Worm (Caenorhabditis elegans): ENCODE measurements around the gene T01D1.4.

T01D1.4 gene

ce11 chrII:208097-208496, 29.2 kb upstream of the T01D1.4 start:
- TF ChIP-seq pqm-1 (tag; optimal IDR thresholded peaks at IDR 0.05) = no peak
- TF ChIP-seq elt-3 (tag; optimal IDR thresholded peaks at IDR 0.05) = no peak
- no peak for TF ChIP-seq nhr-67 (tag; optimal IDR thresholded peaks at IDR 0.05)
- no peak for TF ChIP-seq fkh-2 (tag; optimal IDR thresholded peaks at IDR 0.05)
- no peak for TF ChIP-seq nhr-25 (tag; optimal IDR thresholded peaks at IDR 0.05)
- no peak for TF ChIP-seq elt-2 (tag; optimal IDR thresholded peaks at IDR 0.05)
- no peak for TF ChIP-seq lsy-12 (tag; optimal IDR thresholded peaks at IDR 0.05)
- TF ChIP-seq sea-2 (GFP tag; optimal IDR thresholded peaks at IDR 0.05) = no peak
- no peak for TF ChIP-seq aly-2 (tag; optimal IDR thresholded peaks at IDR 0.05)
- no peak for TF ChIP-seq fos-1 (tag; optimal IDR thresholded peaks at IDR 0.05)
- TF ChIP-seq ceh-28 (tag; optimal IDR thresholded peaks at IDR 0.05) = no peak
- no peak for TF ChIP-seq R02D3.7 (tag; optimal IDR thresholded peaks at IDR 0.05)
- no peak for TF ChIP-seq nhr-12 (tag; optimal IDR thresholded peaks at IDR 0.05)
- TF ChIP-seq lin-39 (tag; optimal IDR thresholded peaks at IDR 0.05) = no peak
- TF ChIP-seq ceh-82 (tag; optimal IDR thresholded peaks at IDR 0.05) = no peak

ce11 chrII:196685-197084, 17.8 kb upstream of the T01D1.4 start, which contains the start of gene chs-2:
Gene chs-2 (plus strand): TSS chrII:196985.
- TF ChIP-seq egl-5 (tag; optimal IDR thresholded peaks at IDR 0.05) = no peak
- TF ChIP-seq egl-27 (tag; optimal IDR thresholded peaks at IDR 0.05) = no peak
- TF ChIP-seq lin-15B (tag; optimal IDR thresholded peaks at IDR 0.05) = no peak
- TF ChIP-seq nhr-76 (tag; optimal IDR thresholded peaks at IDR 0.05) = no peak
- no peak for TF ChIP-seq fos-1 (tag; optimal IDR thresholded peaks at IDR 0.05)
- no peak for TF ChIP-seq R02D3.7 (tag; optimal IDR thresholded peaks at IDR 0.05)
- TF ChIP-seq unc-39 (tag; optimal IDR thresholded peaks at IDR 0.05) = no peak
- TF ChIP-seq hmg-11 (tag; optimal IDR thresholded peaks at IDR 0.05) = no peak
- TF ChIP-seq nhr-23 (tag; optimal IDR thresholded peaks at IDR 0.05) = no peak
- no peak for TF ChIP-seq mml-1 (tag; optimal IDR thresholded peaks at IDR 0.05)
- TF ChIP-seq sea-2 (GFP tag; optimal IDR thresholded peaks at IDR 0.05) = no peak
- no peak for TF ChIP-seq ama-1 (optimal IDR thresholded peaks at IDR 0.05)
- TF ChIP-seq ceh-28 (tag; optimal IDR thresholded peaks at IDR 0.05) = no peak
- TF ChIP-seq nfya-1 (tag; optimal IDR thresholded peaks at IDR 0.05; ENCODE audit: insufficient read depth) = no peak
- no peak for TF ChIP-seq elt-2 (tag; optimal IDR thresholded peaks at IDR 0.05)
- TF ChIP-seq unc-62 (GFP tag; optimal IDR thresholded peaks at IDR 0.05) = no peak
- no peak for TF ChIP-seq lsy-12 (tag; optimal IDR thresholded peaks at IDR 0.05)
- TF ChIP-seq elt-1 (tag; optimal IDR thresholded peaks at IDR 0.05) = no peak
- no peak for TF ChIP-seq ZK546.5 (tag; optimal IDR thresholded peaks at IDR 0.05)

- TF ChIP-seq skn-1 (tag; optimal IDR thresholded peaks at IDR 0.05) = no peak
- TF ChIP-seq lin-15B (tag; optimal IDR thresholded peaks at IDR 0.05) = no peak
- no peak for TF ChIP-seq nhr-23 (tag; optimal IDR thresholded peaks at IDR 0.05)
- no peak for TF ChIP-seq jun-1 (tag; optimal IDR thresholded peaks at IDR 0.05)
- no peak for TF ChIP-seq daf-12 (tag; optimal IDR thresholded peaks at IDR 0.05)
- no peak for TF ChIP-seq nhr-11 (tag; optimal IDR thresholded peaks at IDR 0.05)
- TF ChIP-seq fos-1 (tag; optimal IDR thresholded peaks at IDR 0.05) = no peak
- no peak for TF ChIP-seq lsy-12 (tag; optimal IDR thresholded peaks at IDR 0.05)
- no peak for TF ChIP-seq ztf-4 (tag; optimal IDR thresholded peaks at IDR 0.05)
Measured at ce11 chrII:194458-194857, 15.6 kb upstream of the T01D1.4 start, which contains the start of gene abu-11. Gene abu-11 (minus strand): TSS chrII:194558.

- TF ChIP-seq ceh-28 (tag; optimal IDR thresholded peaks at IDR 0.05) = no peak
- no peak for TF ChIP-seq eor-1 (tag; optimal IDR thresholded peaks at IDR 0.05)
- no peak for TF ChIP-seq egl-27 (tag; optimal IDR thresholded peaks at IDR 0.05)
- no peak for TF ChIP-seq nhr-76 (tag; optimal IDR thresholded peaks at IDR 0.05)
- no peak for TF ChIP-seq elt-1 (tag; optimal IDR thresholded peaks at IDR 0.05)
- no peak for TF ChIP-seq nhr-23 (tag; optimal IDR thresholded peaks at IDR 0.05)
- TF ChIP-seq R02D3.7 (tag; optimal IDR thresholded peaks at IDR 0.05) = no peak
- TF ChIP-seq ZK546.5 (tag; optimal IDR thresholded peaks at IDR 0.05) = no peak
- no peak for TF ChIP-seq elt-2 (tag; optimal IDR thresholded peaks at IDR 0.05)
Measured at ce11 chrII:192584-192983, 13.7 kb upstream of the T01D1.4 start.

- TF ChIP-seq lsy-12 (tag; optimal IDR thresholded peaks at IDR 0.05) (no peak), ceh-9 (tag; optimal IDR thresholded peaks at IDR 0.05) (no peak), nfya-1 (tag; optimal IDR thresholded peaks at IDR 0.05; ENCODE audit: insufficient read depth) (no peak), nhr-77 (tag; optimal IDR thresholded peaks at IDR 0.05) (no peak), zag-1 (tag; optimal IDR thresholded peaks at IDR 0.05) (no peak), ceh-28 (tag; optimal IDR thresholded peaks at IDR 0.05) (no peak), unc-62 (GFP tag; optimal IDR thresholded peaks at IDR 0.05) (no peak), nhr-67 (tag; optimal IDR thresholded peaks at IDR 0.05) (no peak), daf-12 (tag; optimal IDR thresholded peaks at IDR 0.05) (no peak), mdl-1 (tag; optimal IDR thresholded peaks at IDR 0.05) (no peak), sea-2 (GFP tag; optimal IDR thresholded peaks at IDR 0.05) (no peak), ZK546.5 (tag; optimal IDR thresholded peaks at IDR 0.05) (no peak), egl-5 (tag; optimal IDR thresholded peaks at IDR 0.05) (no peak), skn-1 (tag; optimal IDR thresholded peaks at IDR 0.05) (no peak), elt-3 (tag; optimal IDR thresholded peaks at IDR 0.05) (no peak), fos-1 (tag; optimal IDR thresholded peaks at IDR 0.05) (no peak), ztf-4 (tag; optimal IDR thresholded peaks at IDR 0.05) (no peak)
Measured at ce11 chrII:188967-189366, 10.1 kb upstream of the T01D1.4 start, which contains the start of gene T01D1.5. Gene T01D1.5 (minus strand): TSS chrII:189067.
